Worm (Caenorhabditis elegans) whole organism, L3 larva: ENCODE results near the gene ZC262.4.

ENCODE experiments used
- R02D3.7 ChIP-seq: fragments of 150-350 bp; optimal IDR thresholded peaks from 2 replicates; lab custom pipeline; 2014; ENCODE audit warnings: missing biosample characterization, missing genetic modification characterization
- ZK546.5 ChIP-seq: sonication (generic microtip); optimal IDR thresholded peaks from 2 replicates; lab custom pipeline; 2017; ENCODE audit warnings: missing biosample characterization, missing genetic modification characterization
- aly-2 ChIP-seq: fragments of 150-350 bp; optimal IDR thresholded peaks from 2 replicates; lab custom pipeline; 2014; ENCODE audit warnings: missing biosample characterization, missing genetic modification characterization
- ama-1 ChIP-seq: fragments of 150-350 bp; optimal IDR thresholded peaks from 2 replicates; lab custom pipeline; 2018
- ceh-16 ChIP-seq: sonication (generic microtip); optimal IDR thresholded peaks from 2 replicates; lab custom pipeline; 2017; ENCODE audit warnings: missing biosample characterization, missing genetic modification characterization
- ceh-9 ChIP-seq: sonication (generic microtip); optimal IDR thresholded peaks from 2 replicates; lab custom pipeline; 2018; ENCODE audit warnings: missing biosample characterization, missing genetic modification characterization
- daf-12 ChIP-seq: fragments of 150-350 bp; optimal IDR thresholded peaks from 2 replicates; lab custom pipeline; 2014; ENCODE audit warnings: missing biosample characterization, missing genetic modification reagents, missing genetic modification characterization
- egl-27 ChIP-seq: sonication (generic microtip); optimal IDR thresholded peaks from 4 replicates; lab custom pipeline; 2017; ENCODE audit warnings: missing biosample characterization, missing genetic modification reagents, missing genetic modification characterization
- egl-5 ChIP-seq: fragments of 150-350 bp; optimal IDR thresholded peaks from 2 replicates; lab custom pipeline; 2017; ENCODE audit warnings: missing biosample characterization, missing genetic modification reagents, missing genetic modification characterization, inconsistent platforms
- elt-1 ChIP-seq: fragments of 150-350 bp; optimal IDR thresholded peaks from 2 replicates; lab custom pipeline; 2014; ENCODE audit warnings: missing biosample characterization, missing genetic modification characterization
- elt-2 ChIP-seq: sonication (generic microtip); optimal IDR thresholded peaks from 2 replicates; lab custom pipeline; 2016; ENCODE audit warnings: missing genetic modification reagents, mild to moderate bottlenecking, missing genetic modification characterization, missing compliant biosample characterization
- elt-3 ChIP-seq, 3 experiments: fragments of 150-350 bp in 1 of 3; sonication (generic microtip) in 2 of 3; optimal IDR thresholded peaks; 2 replicates in 2 of 3; 4 replicates in 1 of 3; lab custom pipeline; 2014 to 2017; ENCODE audit warnings: missing biosample characterization in 3 of 3, missing genetic modification characterization in 3 of 3
- eor-1 ChIP-seq, 2 experiments: fragments of 150-350 bp; optimal IDR thresholded peaks; 2 replicates each; lab custom pipeline; 2014 to 2018; ENCODE audit warnings: missing biosample characterization in 2 of 2, missing genetic modification characterization in 2 of 2
- fkh-10 ChIP-seq: sonication (generic microtip); optimal IDR thresholded peaks from 2 replicates; lab custom pipeline; 2017; ENCODE audit warnings: missing biosample characterization, missing genetic modification reagents, missing genetic modification characterization
- fkh-2 ChIP-seq: fragments of 150-350 bp; optimal IDR thresholded peaks from 2 replicates; lab custom pipeline; 2014; ENCODE audit warnings: missing biosample characterization, missing genetic modification reagents, missing genetic modification characterization
- fos-1 ChIP-seq: fragments of 150-350 bp; optimal IDR thresholded peaks from 2 replicates; lab custom pipeline; 2014; ENCODE audit warnings: missing biosample characterization, missing genetic modification characterization
- jun-1 ChIP-seq: fragments of 150-350 bp; optimal IDR thresholded peaks from 2 replicates; lab custom pipeline; 2014; ENCODE audit warnings: missing biosample characterization, missing genetic modification reagents, missing genetic modification characterization
- lin-15B ChIP-seq: fragments of 150-350 bp; optimal IDR thresholded peaks from 2 replicates; lab custom pipeline; 2014; ENCODE audit warnings: missing biosample characterization, missing genetic modification characterization
- lin-39 ChIP-seq: fragments of 150-350 bp; optimal IDR thresholded peaks from 2 replicates; lab custom pipeline; 2018; ENCODE audit warnings: missing biosample characterization, missing genetic modification reagents, missing genetic modification characterization
- lsy-12 ChIP-seq: sonication (generic microtip); optimal IDR thresholded peaks from 2 replicates; lab custom pipeline; 2016; ENCODE audit warnings: mild to moderate bottlenecking, missing genetic modification characterization, missing compliant biosample characterization
- mdl-1 ChIP-seq: fragments of 150-350 bp; optimal IDR thresholded peaks from 2 replicates; lab custom pipeline; 2014; ENCODE audit warnings: missing biosample characterization, missing genetic modification characterization
- mml-1 ChIP-seq: fragments of 150-350 bp; sonication (generic microtip); optimal IDR thresholded peaks from 3 replicates; lab custom pipeline; 2014; ENCODE audit warnings: missing biosample characterization, missing genetic modification characterization
- nfya-1 ChIP-seq: sonication (generic microtip); optimal IDR thresholded peaks from 2 replicates; lab custom pipeline; 2017; ENCODE audit warnings: missing genetic modification characterization, mild to moderate bottlenecking, missing compliant biosample characterization, antibody characterized with exemption, moderate library complexity; ENCODE audit not compliant: insufficient read depth
- nhr-11 ChIP-seq: fragments of 150-350 bp; optimal IDR thresholded peaks from 2 replicates; lab custom pipeline; 2014; ENCODE audit warnings: missing biosample characterization, missing genetic modification characterization
- nhr-23 ChIP-seq: fragments of 150-350 bp; optimal IDR thresholded peaks from 2 replicates; lab custom pipeline; 2014; ENCODE audit warnings: missing biosample characterization, missing genetic modification reagents, missing genetic modification characterization
- nhr-237 ChIP-seq: fragments of 150-350 bp; optimal IDR thresholded peaks from 2 replicates; lab custom pipeline; 2014; ENCODE audit warnings: missing biosample characterization, missing genetic modification characterization
- nhr-25 ChIP-seq: sonication (generic microtip); optimal IDR thresholded peaks from 2 replicates; lab custom pipeline; 2017; ENCODE audit warnings: missing biosample characterization, missing genetic modification characterization
- nhr-28 ChIP-seq: fragments of 150-350 bp; optimal IDR thresholded peaks from 2 replicates; lab custom pipeline; 2014; ENCODE audit warnings: missing biosample characterization, missing genetic modification characterization
- nhr-43 ChIP-seq: sonication (generic microtip); optimal IDR thresholded peaks from 2 replicates; lab custom pipeline; 2016; ENCODE audit warnings: mild to moderate bottlenecking, missing genetic modification characterization, missing compliant biosample characterization; ENCODE audit not compliant: poor library complexity, severe bottlenecking
- nhr-77 ChIP-seq: fragments of 150-350 bp; optimal IDR thresholded peaks from 2 replicates; lab custom pipeline; 2014; ENCODE audit warnings: missing biosample characterization, missing genetic modification characterization
- pqm-1 ChIP-seq: fragments of 150-350 bp; optimal IDR thresholded peaks from 2 replicates; lab custom pipeline; 2017; ENCODE audit warnings: missing biosample characterization, missing genetic modification characterization, inconsistent platforms
- sea-2 ChIP-seq: fragments of 150-350 bp; sonication (generic microtip); optimal IDR thresholded peaks from 4 replicates; lab custom pipeline; 2014; ENCODE audit warnings: missing biosample characterization, missing genetic modification reagents, missing genetic modification characterization
- skn-1 ChIP-seq: fragments of 150-350 bp; optimal IDR thresholded peaks from 2 replicates; lab custom pipeline; 2014; ENCODE audit warnings: missing biosample characterization, missing genetic modification characterization
- snpc-4 ChIP-seq: fragments of 150-350 bp; optimal IDR thresholded peaks from 2 replicates; lab custom pipeline; 2014; ENCODE audit warnings: missing biosample characterization, missing genetic modification characterization
- tbx-2 ChIP-seq: sonication (generic microtip); optimal IDR thresholded peaks from 2 replicates; lab custom pipeline; 2016; ENCODE audit warnings: mild to moderate bottlenecking, missing genetic modification characterization, missing compliant biosample characterization
- unc-39 ChIP-seq: sonication (generic microtip); optimal IDR thresholded peaks from 4 replicates; lab custom pipeline; 2017; ENCODE audit warnings: missing biosample characterization, missing genetic modification characterization
- unc-62 ChIP-seq: fragments of 150-350 bp; sonication (generic microtip); optimal IDR thresholded peaks from 4 replicates; lab custom pipeline; 2014; ENCODE audit warnings: missing biosample characterization, missing genetic modification reagents, missing genetic modification characterization
- ztf-11 ChIP-seq: fragments of 150-350 bp; optimal IDR thresholded peaks from 2 replicates; lab custom pipeline; 2014; ENCODE audit warnings: missing biosample characterization, missing genetic modification characterization
- ztf-4 ChIP-seq: fragments of 150-350 bp; optimal IDR thresholded peaks from 2 replicates; lab custom pipeline; 2014; ENCODE audit warnings: missing biosample characterization, missing genetic modification characterization

ZC262.4 gene

DNA sequence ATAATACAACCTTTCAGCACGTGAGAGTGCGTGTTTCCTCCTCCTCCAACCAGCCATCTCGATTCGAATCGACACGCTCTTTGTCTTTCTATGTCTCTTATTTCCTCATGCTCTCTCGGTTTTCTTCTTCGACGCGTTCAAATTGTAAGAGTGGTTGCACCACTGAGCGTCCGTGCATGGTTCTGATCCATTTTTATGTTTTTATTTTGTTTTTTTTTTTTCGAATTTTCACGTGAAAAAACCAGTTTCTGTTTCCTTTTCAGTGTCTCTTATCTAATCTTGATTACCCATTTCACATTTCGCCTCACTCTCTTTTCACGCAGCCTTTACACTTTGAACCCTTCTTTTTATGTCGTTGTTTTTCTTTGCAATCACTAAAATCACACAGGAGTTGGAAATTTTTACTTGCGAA, 36.5 kb upstream of the ZC262.4 start (continued):
- no peak for TF ChIP-seq ztf-4 (tag; lab: Kevin White, UChicago)
- TF ChIP-seq aly-2 (tag; lab: Kevin White, UChicago): no peak
- TF ChIP-seq pqm-1 (tag; lab: Kevin White, UChicago): peak; percentile 14
- TF ChIP-seq sea-2: no peak
- TF ChIP-seq fkh-10: no peak
- TF ChIP-seq mdl-1 (tag; lab: Kevin White, UChicago): peak; percentile 55
- TF ChIP-seq ceh-16 (tag; lab: Kevin White, UChicago): no peak
- TF ChIP-seq, all 47 proteins: peak for 10

DNA sequence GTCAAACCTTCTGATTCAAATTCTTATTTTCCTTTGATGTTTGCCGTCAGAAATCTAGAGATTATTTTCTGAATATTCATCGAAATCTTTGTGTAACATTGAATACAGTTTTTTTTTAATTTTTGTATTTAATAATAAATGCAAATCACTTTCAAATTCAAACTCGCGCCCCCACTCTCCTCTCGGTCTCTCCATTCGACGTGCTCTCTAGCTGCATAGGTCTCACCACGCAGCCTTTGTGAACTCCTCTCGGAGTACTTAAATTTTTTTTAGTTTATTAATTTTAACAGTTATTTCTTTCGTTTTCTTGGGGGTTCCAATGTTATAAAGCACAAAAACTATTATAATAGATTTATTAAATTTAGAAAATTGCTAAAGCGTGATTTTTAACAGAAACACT, 35.9 kb upstream of the ZC262.4 start:
- TF ChIP-seq nfya-1 (tag; lab: Kevin White, UChicago) (no peak), nhr-43 (tag; lab: Kevin White, UChicago) (no peak), ama-1 (lab: Kevin White, UChicago) (no peak), tbx-2 (tag; lab: Kevin White, UChicago) (no peak), daf-12 (tag; lab: Kevin White, UChicago) (no peak), ceh-16 (tag; lab: Kevin White, UChicago) (no peak), nhr-237 (no peak)
- TF ChIP-seq, all 47 proteins: peak for 0

DNA sequence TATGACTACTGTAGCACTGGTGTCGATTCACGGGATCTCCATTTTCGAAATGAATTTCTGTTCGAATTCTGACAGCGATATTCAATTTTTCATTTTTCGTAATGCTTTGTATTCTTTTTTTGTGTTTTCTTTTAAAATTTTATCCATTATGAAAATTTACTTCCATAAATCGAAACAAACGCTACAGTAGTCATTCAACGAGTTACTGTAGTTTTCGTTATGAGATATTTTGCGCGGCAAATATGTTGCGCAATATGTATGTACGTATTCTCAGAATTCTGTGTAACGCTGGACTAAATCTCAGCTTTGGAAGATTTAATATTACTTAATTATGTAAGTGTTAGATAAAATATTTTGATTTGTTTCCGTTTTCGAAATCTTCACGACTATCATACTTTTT, 34.8 kb upstream of the ZC262.4 start:
- no peak for TF ChIP-seq ztf-4 (tag; lab: Kevin White, UChicago)
- TF ChIP-seq R02D3.7: no peak
- TF ChIP-seq nhr-77 (tag; lab: Kevin White, UChicago): no peak
- no peak for TF ChIP-seq nhr-11 (tag; lab: Kevin White, UChicago)
- no peak for TF ChIP-seq fkh-2 (tag; lab: Kevin White, UChicago)
- no peak for TF ChIP-seq lsy-12 (tag; lab: Kevin White, UChicago)
- TF ChIP-seq elt-3 (tag; optimal IDR thresholded peaks at IDR 0.05; lab: Kevin White, UChicago): no peak
- TF ChIP-seq daf-12 (tag; lab: Kevin White, UChicago): no peak

ce11 chrIII:8368619-8369018, 34.3 kb upstream of the ZC262.4 start, which contains the start of gene R05D3.9:
Gene R05D3.9, minus strand, starts transcription at chrIII:8368719.
- TF ChIP-seq jun-1 (no peak), unc-62 (GFP tag; lab: Kevin White, UChicago) (no peak), nhr-25 (tag; lab: Kevin White, UChicago) (peak; percentile 15)

ce11 chrIII:8363253-8364061, 29.1 kb upstream of the ZC262.4 start, which contains the start of gene R05D3.3:
Gene R05D3.3, plus strand, starts transcription at chrIII:8364011.
- TF ChIP-seq eor-1 (tag; optimal IDR thresholded peaks at IDR 0.05; lab: Kevin White, UChicago): no peak
- no peak for TF ChIP-seq fos-1

DNA sequence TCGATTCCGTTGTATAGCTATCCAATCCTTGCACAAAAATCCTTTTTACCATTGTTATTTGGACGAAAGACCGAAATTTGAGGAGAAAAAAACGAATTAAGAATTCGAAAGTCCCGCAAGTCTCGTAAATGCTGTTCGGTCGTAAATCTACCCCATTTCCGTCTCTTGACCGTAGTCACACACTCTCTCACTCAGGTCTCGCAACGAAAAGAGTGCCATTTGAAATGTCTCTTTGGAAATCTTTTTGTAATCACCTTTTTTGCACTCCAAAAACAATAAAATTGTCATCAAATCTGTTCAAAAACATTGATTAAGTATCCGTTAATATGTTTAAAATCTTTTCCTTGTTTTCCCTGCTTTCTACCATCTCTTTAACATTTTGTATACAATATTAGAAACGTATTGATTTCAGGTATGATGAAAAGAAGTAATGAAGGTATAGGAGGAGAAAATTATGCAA, 23.9 kb upstream of the ZC262.4 start, which contains the start of the genes R05D3.8 and rfp-1:
Gene R05D3.8 (minus strand): TSS at position 115 of the 460 bp plus-strand sequence.
Gene rfp-1 (plus strand): TSS at position 410 of the 460 bp plus-strand sequence.
- TF ChIP-seq pqm-1 (tag; lab: Kevin White, UChicago) (peak; percentile 53), lsy-12 (tag; lab: Kevin White, UChicago) (peak; percentile 53), nhr-237 (no peak), fkh-2 (tag; lab: Kevin White, UChicago) (no peak), ztf-11 (tag; lab: Kevin White, UChicago) (no peak), nhr-11 (tag; lab: Kevin White, UChicago) (peak; percentile 20), lin-15B (peak; percentile 98), jun-1 (peak; percentile 16), snpc-4 (tag; lab: Kevin White, UChicago) (peak; percentile 39), nhr-43 (tag; lab: Kevin White, UChicago) (peak; percentile 62), ceh-16 (tag; lab: Kevin White, UChicago) (no peak), egl-5 (tag; lab: Kevin White, UChicago) (peak; percentile 99), lin-39 (tag; lab: Kevin White, UChicago) (peak; percentile 92), unc-62 (GFP tag; lab: Kevin White, UChicago) (no peak), egl-27 (tag; lab: Kevin White, UChicago) (peak; percentile 30), elt-1 (tag; lab: Kevin White, UChicago) (no peak), nhr-77 (tag; lab: Kevin White, UChicago) (no peak), fos-1 (no peak), aly-2 (tag; lab: Kevin White, UChicago) (no peak), nhr-25 (tag; lab: Kevin White, UChicago) (peak; percentile 60), eor-1 (tag; optimal IDR thresholded peaks at IDR 0.05; lab: Kevin White, UChicago) (no peak), skn-1 (tag; lab: Kevin White, UChicago) (peak; percentile 85), ZK546.5 (tag; lab: Kevin White, UChicago) (no peak), tbx-2 (tag; lab: Kevin White, UChicago) (no peak), ceh-9 (no peak), nhr-23 (peak; percentile 85), elt-2 (tag; lab: Kevin White, UChicago) (peak; percentile 56), sea-2 (no peak), unc-39 (tag; lab: Kevin White, UChicago) (no peak), nhr-28 (no peak), mml-1 (tag; lab: Kevin White, UChicago) (no peak)
